Fruit fly (Drosophila melanogaster) whole organism, wandering third instar larva: ENCODE measurements around the gene PK2-R2.

Source experiments
- Dif ChIP-seq: fragments of 200-275, 200-300 bp; sonication (Bioruptor generic); optimal IDR thresholded peaks from 2 replicates; lab custom pipeline; 2018; ENCODE audit warnings: missing biosample characterization, missing genetic modification characterization; ENCODE audit not compliant: partially characterized antibody
- Hnf4 ChIP-seq: fragments of 200-800 bp; sonication (Bioruptor generic); optimal IDR thresholded peaks from 2 replicates; lab custom pipeline; 2016; ENCODE audit warnings: missing biosample characterization, mild to moderate bottlenecking, missing genetic modification characterization
- Jra ChIP-seq: sonication (Bioruptor generic); optimal IDR thresholded peaks from 2 replicates; lab custom pipeline; 2016; ENCODE audit warnings: missing biosample characterization, missing genetic modification characterization
- br ChIP-seq: fragments of 200-800 bp; sonication (Bioruptor generic); optimal IDR thresholded peaks from 2 replicates; lab custom pipeline; 2016; ENCODE audit warnings: missing biosample characterization, missing genetic modification characterization
- lola ChIP-seq: fragments of >200 bp; optimal IDR thresholded peaks from 2 replicates; lab custom pipeline; 2017; ENCODE audit warnings: missing biosample characterization, missing genetic modification characterization
- usp ChIP-seq: fragments of >200 bp; optimal IDR thresholded peaks from 2 replicates; lab custom pipeline; 2017; ENCODE audit warnings: missing biosample characterization, missing genetic modification characterization

DNA sequence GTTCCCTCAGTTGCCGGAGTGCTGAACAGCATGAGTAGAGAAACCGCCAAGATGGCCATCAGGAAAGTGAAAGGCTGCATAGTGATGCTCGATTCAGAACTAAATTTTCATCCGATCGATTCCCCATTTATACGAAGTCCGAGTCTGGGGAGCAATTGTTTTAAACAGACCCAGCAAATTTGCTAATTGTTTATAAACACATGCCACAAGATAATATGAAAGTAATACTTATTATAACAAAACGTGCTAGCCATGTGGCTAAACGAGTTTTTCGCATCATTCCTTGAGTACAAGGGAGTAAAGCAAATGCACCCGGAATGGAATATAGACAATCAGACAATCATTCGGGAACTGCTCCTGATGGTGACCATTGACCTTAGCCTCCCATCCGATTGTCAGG, 20.9 kb downstream of the PK2-R2 start, which contains the start of gene CG44142:
- TF ChIP-seq Hnf4 (no peak), Jra (GFP tag; lab: Kevin White, UChicago) (no peak), lola (no peak), usp (GFP tag; lab: Kevin White, UChicago) (no peak), Dif (GFP tag; lab: Kevin White, UChicago) (no peak), br (GFP tag; lab: Kevin White, UChicago) (no peak)
